Worm (Caenorhabditis elegans): ENCODE measurements around the gene fbxb-21.
"Not testable (repeated sequence)": the region's sequence is repeated elsewhere in the genome, so short reads cannot be mapped to it uniquely, and the experiment has no call there.

The fbxb-21 gene

ce11 chrII:1676088-1676487, 27.4 kb upstream of the fbxb-21 start, which contains the start of gene fbxb-17:
fbxb-17 (plus strand) TSS chrII:1676388.
- no peak for TF ChIP-seq med-1 (GFP tag; optimal IDR thresholded peaks at IDR 0.05; ENCODE audit: insufficient read depth)
- no peak for TF ChIP-seq T22C8.4 (GFP tag; IDR thresholded peaks at IDR 0.05)
- TF ChIP-seq flt-1 (GFP tag; IDR thresholded peaks at IDR 0.05): no peak
- TF ChIP-seq ref-1 (GFP tag; conservative IDR thresholded peaks at IDR 0.05): no peak

ce11 chrII:1672673-1673072, 24.0 kb upstream of the fbxb-21 start:
- TF ChIP-seq med-1 (GFP tag; optimal IDR thresholded peaks at IDR 0.05; ENCODE audit: insufficient read depth): no peak
- no peak for TF ChIP-seq klf-2 (GFP tag; conservative IDR thresholded peaks at IDR 0.05)
- TF ChIP-seq ref-1 (GFP tag; conservative IDR thresholded peaks at IDR 0.05): no peak
- no peak for TF ChIP-seq flt-1 (GFP tag; IDR thresholded peaks at IDR 0.05)
- no peak for TF ChIP-seq tab-1 (GFP tag; IDR thresholded peaks at IDR 0.05)
- no peak for TF ChIP-seq ztf-29 (GFP tag; IDR thresholded peaks at IDR 0.05)
- TF ChIP-seq cog-1 (tag; optimal IDR thresholded peaks at IDR 0.05): no peak

ce11 chrII:1670985-1671384, 22.3 kb upstream of the fbxb-21 start:
- no peak for TF ChIP-seq flt-1 (GFP tag; IDR thresholded peaks at IDR 0.05)
- no peak for TF ChIP-seq med-1 (GFP tag; optimal IDR thresholded peaks at IDR 0.05; ENCODE audit: insufficient read depth)
- TF ChIP-seq ref-1 (GFP tag; conservative IDR thresholded peaks at IDR 0.05): no peak
- no peak for TF ChIP-seq ztf-23 (GFP tag; IDR thresholded peaks at IDR 0.05)
- no peak for TF ChIP-seq klf-2 (GFP tag; conservative IDR thresholded peaks at IDR 0.05)
- TF ChIP-seq T22C8.4 (GFP tag; IDR thresholded peaks at IDR 0.05): no peak
- TF ChIP-seq cog-1 (tag; optimal IDR thresholded peaks at IDR 0.05): no peak
- TF ChIP-seq ztf-29 (GFP tag; IDR thresholded peaks at IDR 0.05): no peak
- no peak for TF ChIP-seq tab-1 (GFP tag; IDR thresholded peaks at IDR 0.05)

ce11 chrII:1670260-1670879, 21.7 kb upstream of the fbxb-21 start, which contains the start of gene nhx-6:
nhx-6 (plus strand) TSS chrII:1670829.
- TF ChIP-seq med-1 (GFP tag; optimal IDR thresholded peaks at IDR 0.05; ENCODE audit: insufficient read depth) (no peak), T22C8.4 (GFP tag; IDR thresholded peaks at IDR 0.05) (no peak), ztf-23 (GFP tag; IDR thresholded peaks at IDR 0.05) (no peak), cog-1 (tag; optimal IDR thresholded peaks at IDR 0.05) (no peak), ztf-29 (GFP tag; IDR thresholded peaks at IDR 0.05) (no peak), tab-1 (GFP tag; IDR thresholded peaks at IDR 0.05) (no peak), flt-1 (GFP tag; IDR thresholded peaks at IDR 0.05) (no peak), ref-1 (GFP tag; conservative IDR thresholded peaks at IDR 0.05) (no peak), klf-2 (GFP tag; conservative IDR thresholded peaks at IDR 0.05) (no peak)

ce11 chrII:1668913-1669312, 20.2 kb upstream of the fbxb-21 start, which contains the start of gene srw-97:
srw-97 (minus strand) TSS chrII:1669013.
- TF ChIP-seq ztf-23 (GFP tag; IDR thresholded peaks at IDR 0.05) (no peak), tab-1 (GFP tag; IDR thresholded peaks at IDR 0.05) (no peak), ztf-29 (GFP tag; IDR thresholded peaks at IDR 0.05) (no peak), cog-1 (tag; optimal IDR thresholded peaks at IDR 0.05) (no peak), flt-1 (GFP tag; IDR thresholded peaks at IDR 0.05) (no peak)

ce11 chrII:1666025-1666424, 17.4 kb upstream of the fbxb-21 start, which contains the start of gene srlf-29:
srlf-29 (plus strand) TSS chrII:1666325.
- TF ChIP-seq klf-2 (GFP tag; conservative IDR thresholded peaks at IDR 0.05) (no peak), ztf-23 (GFP tag; IDR thresholded peaks at IDR 0.05) (no peak), cog-1 (tag; optimal IDR thresholded peaks at IDR 0.05) (no peak), T22C8.4 (GFP tag; IDR thresholded peaks at IDR 0.05) (no peak), flt-1 (GFP tag; IDR thresholded peaks at IDR 0.05) (no peak), tab-1 (GFP tag; IDR thresholded peaks at IDR 0.05) (no peak), ztf-29 (GFP tag; IDR thresholded peaks at IDR 0.05) (no peak), ref-1 (GFP tag; conservative IDR thresholded peaks at IDR 0.05) (no peak), med-1 (GFP tag; optimal IDR thresholded peaks at IDR 0.05; ENCODE audit: insufficient read depth) (no peak)

- no peak for TF ChIP-seq ztf-23 (GFP tag; IDR thresholded peaks at IDR 0.05)
- 0 out of 2 replicates have a peak, but pooled peaks have one; percentile 17 for TF ChIP-seq ref-1 (GFP tag; conservative IDR thresholded peaks at IDR 0.05)
Observed at ce11 chrII:1663516-1663915, 14.8 kb upstream of the fbxb-21 start, which contains the start of gene duxl-1. duxl-1 (plus strand) TSS chrII:1663699.

- TF ChIP-seq tab-1 (GFP tag; IDR thresholded peaks at IDR 0.05) (no peak), med-1 (GFP tag; optimal IDR thresholded peaks at IDR 0.05; ENCODE audit: insufficient read depth) (no peak), cog-1 (tag; optimal IDR thresholded peaks at IDR 0.05) (no peak), ztf-29 (GFP tag; IDR thresholded peaks at IDR 0.05) (no peak), T22C8.4 (GFP tag; IDR thresholded peaks at IDR 0.05) (no peak), flt-1 (GFP tag; IDR thresholded peaks at IDR 0.05) (no peak), ztf-23 (GFP tag; IDR thresholded peaks at IDR 0.05) (no peak), ref-1 (GFP tag; conservative IDR thresholded peaks at IDR 0.05) (no peak)
Observed at ce11 chrII:1662881-1663280, 14.2 kb upstream of the fbxb-21 start, which contains the start of gene ZC204.14. ZC204.14 (minus strand) TSS chrII:1662949.

- TF ChIP-seq tab-1 (GFP tag; IDR thresholded peaks at IDR 0.05); cog-1 (tag; optimal IDR thresholded peaks at IDR 0.05); ztf-29 (GFP tag; IDR thresholded peaks at IDR 0.05): not testable (repeated sequence)
Observed at ce11 chrII:1660888-1661287, 12.2 kb upstream of the fbxb-21 start, which contains the start of gene ZC204.13. ZC204.13 (minus strand) TSS chrII:1660988.

ce11 chrII:1657202-1657601, 8.5 kb upstream of the fbxb-21 start, which contains the start of gene ZC204.12:
ZC204.12 (minus strand) TSS chrII:1657302.
- TF ChIP-seq klf-2 (GFP tag; conservative IDR thresholded peaks at IDR 0.05) (no peak), ztf-29 (GFP tag; IDR thresholded peaks at IDR 0.05) (no peak)
